Fruit fly (Drosophila melanogaster) whole organism: Measurements from ENCODE around the gene wge.

ENCODE experiments used
- CG8478 ChIP-seq: fragments of >200 bp; optimal IDR thresholded peaks from 2 replicates; lab custom pipeline; 2018; ENCODE audit warnings: inconsistent platforms
- pan ChIP-seq: fragments of >200 bp; optimal IDR thresholded peaks from 2 replicates; lab custom pipeline; 2017
- usp ChIP-seq: fragments of >200 bp; optimal IDR thresholded peaks from 2 replicates; lab custom pipeline; 2017; ENCODE audit warnings: missing biosample characterization, missing genetic modification characterization, mixed read lengths

DNA sequence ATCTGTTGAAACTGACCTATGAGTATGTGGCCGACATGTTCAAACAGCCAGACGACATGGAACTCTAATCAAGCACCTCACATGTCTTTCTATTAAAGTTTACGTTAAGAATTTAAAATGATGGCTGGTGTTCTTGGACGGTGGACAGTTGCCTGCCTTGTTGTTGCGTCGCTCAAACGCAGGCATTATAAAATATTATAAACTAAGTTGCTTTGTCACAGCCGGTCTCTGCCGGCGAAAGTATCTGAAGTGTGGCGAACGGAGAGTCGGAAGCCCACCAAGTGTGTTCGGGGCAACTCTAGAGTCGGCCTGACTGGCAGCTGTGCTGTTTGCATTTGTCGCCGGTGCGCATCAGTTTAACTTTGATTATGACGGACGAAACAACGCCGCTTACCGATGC is 26.3 kb downstream of the wge start, which contains the start of gene cd:
- no peak for TF ChIP-seq usp (GFP tag; lab: Kevin White, UChicago)
- no peak for TF ChIP-seq CG8478 (lab: Kevin White, UChicago)
- no peak for TF ChIP-seq pan (lab: Kevin White, UChicago)
